Worm (Caenorhabditis elegans) whole organism, young adult: ENCODE data around the gene srt-41.

ENCODE experiments used
- B0336.3 ChIP-seq: fragments of 200-800 bp; sonication (Bioruptor generic); IDR thresholded peaks from 2 replicates; pipeline ENCODE4 v1.3.6; 2022; ENCODE audit warnings: missing genetic modification characterization, missing compliant biosample characterization
- D2030.7 ChIP-seq: fragments of 200-800 bp; sonication (Bioruptor generic); IDR thresholded peaks from 2 replicates; pipeline ENCODE4 v1.3.6; 2022; ENCODE audit warnings: missing genetic modification reagents, missing genetic modification characterization, missing compliant biosample characterization
- F23B12.7 ChIP-seq: sonication (generic microtip); optimal IDR thresholded peaks from 2 replicates; lab custom pipeline; 2017; ENCODE audit warnings: missing genetic modification characterization, mild to moderate bottlenecking, missing compliant biosample characterization, antibody characterized with exemption, moderate library complexity; ENCODE audit not compliant: insufficient read depth
- F49E8.2 ChIP-seq: sonication (generic microtip); optimal IDR thresholded peaks from 3 replicates; lab custom pipeline; 2017; ENCODE audit warnings: missing genetic modification characterization, mild to moderate bottlenecking, missing compliant biosample characterization, antibody characterized with exemption, moderate library complexity; ENCODE audit not compliant: insufficient read depth
- Y53G8AR.9 ChIP-seq: fragments of 200-800 bp; sonication (Bioruptor generic); conservative IDR thresholded peaks from 2 replicates; pipeline ENCODE4 v1.3.6; 2022; ENCODE audit warnings: missing genetic modification reagents, missing genetic modification characterization, missing compliant biosample characterization
- Y95B8A.8 ChIP-seq: fragments of 200-800 bp; sonication (Bioruptor generic); IDR thresholded peaks from 2 replicates; pipeline ENCODE4 v1.3.6; 2022; ENCODE audit warnings: missing genetic modification reagents, missing genetic modification characterization, missing compliant biosample characterization
- ama-1 ChIP-seq, 3 experiments: fragments of 150-350 bp in 1 of 3; sonication (generic microtip) in 2 of 3; optimal IDR thresholded peaks; 2 replicates each; lab custom pipeline; 2014 to 2018; ENCODE audit warnings: missing biosample characterization in 2 of 3, missing genetic modification characterization in 2 of 3, missing genetic modification reagents in 2 of 3
- aptf-3 ChIP-seq: fragments of 200-800 bp; sonication (Bioruptor generic); IDR thresholded peaks from 2 replicates; pipeline ENCODE4 v1.3.6; 2022; ENCODE audit warnings: missing genetic modification characterization, missing compliant biosample characterization
- bed-2 ChIP-seq: fragments of 200-800 bp; sonication (Bioruptor generic); IDR thresholded peaks from 2 replicates; pipeline ENCODE4 v1.3.6; 2022; ENCODE audit warnings: missing genetic modification reagents, missing genetic modification characterization, missing compliant biosample characterization
- ccch-3 ChIP-seq: fragments of 200-800 bp; sonication (Bioruptor generic); optimal IDR thresholded peaks from 2 replicates; lab custom pipeline; 2018; ENCODE audit warnings: mild to moderate bottlenecking, missing genetic modification characterization, missing compliant biosample characterization
- ceh-27 ChIP-seq: fragments of 200-800 bp; sonication (Bioruptor generic); optimal IDR thresholded peaks from 2 replicates; lab custom pipeline; 2018; ENCODE audit warnings: mild to moderate bottlenecking, missing genetic modification characterization, moderate library complexity, missing compliant biosample characterization
- ceh-58 ChIP-seq: fragments of 200-800 bp; sonication (Bioruptor generic); IDR thresholded peaks from 2 replicates; pipeline ENCODE4 v1.3.6; 2022; ENCODE audit warnings: missing genetic modification characterization, missing compliant biosample characterization
- ceh-79 ChIP-seq: sonication (generic microtip); optimal IDR thresholded peaks from 2 replicates; lab custom pipeline; 2017; ENCODE audit warnings: mild to moderate bottlenecking, missing genetic modification characterization, missing compliant biosample characterization
- dox-1 ChIP-seq: fragments of 200-800 bp; sonication (Bioruptor generic); IDR thresholded peaks from 2 replicates; pipeline ENCODE4 v1.3.6; 2022; ENCODE audit warnings: missing genetic modification reagents, missing genetic modification characterization, missing compliant biosample characterization
- hmg-1.2 ChIP-seq: fragments of 200-800 bp; sonication (Bioruptor generic); IDR thresholded peaks from 2 replicates; pipeline ENCODE4 v1.3.6; 2022; ENCODE audit warnings: missing genetic modification reagents, missing genetic modification characterization, missing compliant biosample characterization
- hrde-1 ChIP-seq: sonication (generic microtip); optimal IDR thresholded peaks from 2 replicates; lab custom pipeline; 2016; ENCODE audit warnings: missing genetic modification characterization, mild to moderate bottlenecking, missing compliant biosample characterization, moderate library complexity, missing genotype, missing genetic modification reagents, borderline replicate concordance
- hsf-1 ChIP-seq: fragments of 200-800 bp; sonication (Bioruptor generic); IDR thresholded peaks from 2 replicates; pipeline ENCODE4 v1.3.6; 2022; ENCODE audit warnings: missing genetic modification reagents, missing genetic modification characterization, missing compliant biosample characterization
- lin-26 ChIP-seq: fragments of 200-800 bp; sonication (Bioruptor generic); IDR thresholded peaks from 2 replicates; pipeline ENCODE4 v1.3.6; 2022; ENCODE audit warnings: missing genetic modification reagents, missing genetic modification characterization, missing compliant biosample characterization
- lin-35 ChIP-seq, 3 experiments: fragments of 150-350 bp in 2 of 3; sonication (generic microtip) in 1 of 3; optimal IDR thresholded peaks; 2 replicates each; lab custom pipeline; 2014 to 2018; ENCODE audit warnings: missing biosample characterization in 3 of 3, missing genetic modification characterization in 3 of 3, missing genetic modification reagents in 3 of 3
- lin-54 ChIP-seq: fragments of 200-800 bp; sonication (Bioruptor generic); optimal IDR thresholded peaks from 2 replicates; lab custom pipeline; 2018; ENCODE audit warnings: mild to moderate bottlenecking, missing genetic modification characterization, missing compliant biosample characterization
- lir-1 ChIP-seq: fragments of 200-800 bp; sonication (Bioruptor generic); conservative IDR thresholded peaks from 2 replicates; pipeline ENCODE4 v1.3.6; 2022; ENCODE audit warnings: missing genetic modification reagents, missing genetic modification characterization, missing compliant biosample characterization
- mes-4 ChIP-seq: sonication (generic microtip); optimal IDR thresholded peaks from 2 replicates; lab custom pipeline; 2016; ENCODE audit warnings: missing genotype, missing genetic modification characterization, missing compliant biosample characterization
- nfyb-1 ChIP-seq: fragments of 200-800 bp; sonication (Bioruptor generic); IDR thresholded peaks from 2 replicates; pipeline ENCODE4 v1.3.6; 2022; ENCODE audit warnings: missing genetic modification reagents, missing genetic modification characterization, missing compliant biosample characterization
- nhr-179 ChIP-seq: sonication (generic microtip); optimal IDR thresholded peaks from 2 replicates; lab custom pipeline; 2016; ENCODE audit warnings: mild to moderate bottlenecking, missing genetic modification characterization, missing compliant biosample characterization
- nhr-80 ChIP-seq: sonication (generic microtip); optimal IDR thresholded peaks from 2 replicates; lab custom pipeline; 2016; ENCODE audit warnings: missing genetic modification characterization, missing compliant biosample characterization
- repo-1 ChIP-seq: sonication (generic microtip); optimal IDR thresholded peaks from 2 replicates; lab custom pipeline; 2017; ENCODE audit warnings: mild to moderate bottlenecking, missing genetic modification characterization, missing compliant biosample characterization
- rpc-1 ChIP-seq, 2 experiments: fragments of 150-350 bp in 1 of 2; sonication (generic microtip) in 1 of 2; optimal IDR thresholded peaks; 2 replicates each; lab custom pipeline; 2014 to 2018; ENCODE audit warnings: missing biosample characterization in 1 of 2, missing genetic modification characterization in 1 of 2, missing genetic modification reagents in 1 of 2, missing genotype in 1 of 2
- sdz-38 ChIP-seq: sonication (generic microtip); optimal IDR thresholded peaks from 2 replicates; lab custom pipeline; 2016; ENCODE audit warnings: missing genotype, missing genetic modification characterization, missing compliant biosample characterization
- sea-2 ChIP-seq: fragments of 200-800 bp; sonication (Bioruptor generic); IDR thresholded peaks from 2 replicates; pipeline ENCODE4 v1.3.6; 2022; ENCODE audit warnings: missing genetic modification characterization, missing compliant biosample characterization
- tbp1 ChIP-seq: fragments of 200-800 bp; sonication (Bioruptor generic); optimal IDR thresholded peaks from 2 replicates; lab custom pipeline; 2018; ENCODE audit warnings: mild to moderate bottlenecking, missing genetic modification characterization, missing compliant biosample characterization
- tbx-9 ChIP-seq: sonication (generic microtip); optimal IDR thresholded peaks from 2 replicates; lab custom pipeline; 2016; ENCODE audit warnings: borderline replicate concordance, missing genetic modification characterization, inconsistent platforms, missing compliant biosample characterization
- unc-62 ChIP-seq: fragments of 150-350 bp; optimal IDR thresholded peaks from 2 replicates; lab custom pipeline; 2014; ENCODE audit warnings: missing biosample characterization, missing genetic modification reagents, missing genetic modification characterization
- zfh-2 ChIP-seq: fragments of 200-800 bp; sonication (Bioruptor generic); conservative IDR thresholded peaks from 2 replicates; pipeline ENCODE4 v1.3.6; 2022; ENCODE audit warnings: missing genetic modification reagents, missing genetic modification characterization, missing compliant biosample characterization
- ztf-18 ChIP-seq: sonication (generic microtip); optimal IDR thresholded peaks from 2 replicates; lab custom pipeline; 2016; ENCODE audit warnings: missing genotype, mild to moderate bottlenecking, missing genetic modification characterization, missing compliant biosample characterization
- ztf-25 ChIP-seq: fragments of 200-800 bp; sonication (Bioruptor generic); IDR thresholded peaks from 2 replicates; pipeline ENCODE4 v1.3.6; 2022; ENCODE audit warnings: missing genetic modification reagents, missing genetic modification characterization, missing compliant biosample characterization

The srt-41 gene

DNA sequence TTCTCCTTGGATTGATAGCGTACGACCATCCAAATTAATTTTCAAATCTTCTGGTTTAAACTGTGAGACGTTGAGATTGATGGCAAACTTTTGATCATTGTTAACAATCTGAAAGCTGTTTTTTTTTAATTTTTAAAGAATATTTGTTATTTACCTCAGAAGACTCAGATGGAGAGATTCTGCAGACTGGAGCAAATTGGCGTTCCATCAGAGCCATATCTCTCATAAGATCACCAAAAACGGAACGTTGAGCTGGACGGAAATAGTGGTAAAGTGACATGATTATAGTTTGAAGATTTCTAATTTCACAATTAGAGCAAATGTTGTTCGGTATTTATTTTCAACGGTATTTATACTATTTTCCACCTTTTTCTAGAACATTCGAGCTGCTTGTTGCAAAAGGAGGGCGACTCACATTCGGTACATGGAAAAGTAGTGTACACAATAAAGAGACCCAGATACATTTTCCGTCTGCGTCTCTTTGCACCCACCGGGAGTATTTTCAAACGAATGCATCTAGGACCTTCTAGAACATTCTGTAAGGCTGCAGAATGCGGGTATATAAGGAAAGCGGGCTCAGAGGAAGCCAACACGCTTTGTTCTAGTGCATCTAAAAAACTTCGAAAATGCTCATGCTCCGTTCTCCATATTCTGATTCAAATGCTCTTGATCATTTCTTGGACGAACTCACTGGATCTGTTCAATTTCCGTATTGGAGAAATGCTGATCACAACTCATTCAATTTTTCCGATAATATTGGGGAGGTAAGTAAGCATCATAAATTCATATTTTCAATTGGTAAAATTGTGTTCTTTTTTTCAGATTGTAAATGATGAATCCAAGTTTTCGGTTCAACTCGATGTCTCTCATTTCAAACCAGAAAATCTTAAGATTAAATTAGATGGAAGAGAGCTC lies 2.0 kb upstream of the srt-41 start, which contains the start of the genes hsp-16.2 and hsp-16.41 (continued):
- TF ChIP-seq Y95B8A.8 (0 out of 2 replicates have a peak, but pooled peaks have one; percentile 35), nfyb-1 (GFP tag; lab: Robert Waterston, UW) (peak; percentile 72; the same call in 1 of the 2 replicates), F23B12.7 (no peak), aptf-3 (GFP tag; lab: Robert Waterston, UW) (no peak), ceh-79 (no peak), sdz-38 (tag; lab: Kevin White, UChicago) (no peak), ccch-3 (GFP tag; lab: Kevin White, UChicago) (no peak), hmg-1.2 (GFP tag; lab: Robert Waterston, UW) (peak; percentile 94), ztf-18 (tag; lab: Kevin White, UChicago) (no peak), lin-54 (GFP tag; lab: Kevin White, UChicago) (peak; percentile 7), ceh-27 (peak; percentile 23), ceh-58 (GFP tag; lab: Robert Waterston, UW) (no peak), bed-2 (GFP tag; lab: Robert Waterston, UW) (no peak), lin-35 (GFP tag; optimal IDR thresholded peaks at IDR 0.05; lab: Kevin White, UChicago) (no peak), lir-1 (GFP tag; lab: Robert Waterston, UW) (no peak), Y53G8AR.9 (GFP tag; lab: Robert Waterston, UW) (no peak), rpc-1 (optimal IDR thresholded peaks at IDR 0.05; lab: Kevin White, UChicago) (peak; percentile 45), rpc-1 (tag; optimal IDR thresholded peaks at IDR 0.05; lab: Kevin White, UChicago) (no peak), mes-4 (tag; lab: Kevin White, UChicago) (no peak), dox-1 (GFP tag; lab: Robert Waterston, UW) (peak; percentile 22; the same call in 1 of the 2 replicates), zfh-2 (GFP tag; lab: Robert Waterston, UW) (0 out of 2 replicates have a peak, but pooled peaks have one; percentile 22), hrde-1 (no peak), tbx-9 (tag; lab: Kevin White, UChicago) (no peak), hsf-1 (GFP tag; lab: Robert Waterston, UW) (peak; percentile 92)

DNA sequence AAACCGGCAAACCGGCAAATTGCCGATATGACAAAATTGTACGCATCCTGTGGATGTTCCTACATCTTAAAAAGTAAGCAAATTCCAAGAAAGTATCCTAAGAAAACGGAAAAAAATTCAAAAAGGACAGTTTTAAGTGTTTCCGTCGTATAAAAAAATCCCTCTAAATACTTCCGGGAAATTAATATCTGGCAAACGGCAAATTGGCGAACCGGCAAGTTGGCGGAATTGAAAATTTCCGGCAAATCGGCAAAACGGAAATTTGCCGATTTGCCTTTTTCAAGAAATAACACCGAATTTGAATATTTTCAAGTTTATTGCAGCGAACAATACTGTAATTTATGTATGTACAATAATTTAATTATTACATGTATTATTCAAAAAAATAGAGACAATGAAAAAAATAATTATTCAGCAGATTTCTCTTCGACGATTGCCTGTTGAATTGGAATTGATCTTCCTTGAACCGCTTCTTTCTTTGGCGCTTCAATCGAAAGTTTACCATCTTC lies 1.1 kb upstream of the srt-41 start:
- TF ChIP-seq ama-1 (optimal IDR thresholded peaks at IDR 0.05; lab: Kevin White, UChicago) (peak; percentile 38), ama-1 (GFP tag; optimal IDR thresholded peaks at IDR 0.05; lab: Kevin White, UChicago) (no peak), nfyb-1 (GFP tag; lab: Robert Waterston, UW) (no peak), repo-1 (peak; percentile 5), nhr-80 (tag; lab: Kevin White, UChicago) (peak; percentile 5), B0336.3 (no peak)

DNA sequence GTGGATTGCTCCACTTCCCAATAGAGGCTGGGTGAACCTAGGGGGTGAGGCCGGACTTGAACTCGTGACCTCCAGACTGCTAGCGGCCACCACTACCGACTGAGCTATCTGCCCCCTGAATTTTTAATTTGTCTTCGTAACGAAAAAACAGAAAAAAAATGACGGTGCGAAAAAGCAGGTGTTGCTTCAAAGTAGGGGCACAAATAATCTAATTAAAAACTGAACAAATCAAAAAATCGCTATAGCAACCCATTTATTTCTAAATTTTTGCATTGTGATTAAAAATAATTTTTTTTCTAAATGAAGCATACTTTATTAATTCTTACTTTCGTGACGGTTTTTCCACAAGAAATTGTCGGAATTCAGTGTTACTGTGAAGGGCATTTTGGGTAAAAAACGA lies 5.0 kb downstream of the srt-41 start, which contains the start of gene F36H9.10:
F36H9.10 (plus strand) TSS at position 301 of the 400 bp plus-strand sequence.
- TF ChIP-seq tbp1 (GFP tag; lab: Kevin White, UChicago) (peak; percentile 34), F49E8.2 (tag; lab: Kevin White, UChicago) (no peak), rpc-1 (optimal IDR thresholded peaks at IDR 0.05; lab: Kevin White, UChicago) (no peak), rpc-1 (tag; optimal IDR thresholded peaks at IDR 0.05; lab: Kevin White, UChicago) (peak; percentile 62), ama-1 (optimal IDR thresholded peaks at IDR 0.05; lab: Kevin White, UChicago) (no peak), ama-1 (GFP tag; optimal IDR thresholded peaks at IDR 0.05; lab: Kevin White, UChicago) (no peak), D2030.7 (GFP tag; lab: Robert Waterston, UW) (peak; percentile 41; the same call in 1 of the 2 replicates), unc-62 (no peak), nhr-179 (tag; lab: Kevin White, UChicago) (no peak), ztf-25 (GFP tag; lab: Robert Waterston, UW) (no peak), lin-26 (GFP tag; lab: Robert Waterston, UW) (no peak), nfyb-1 (GFP tag; lab: Robert Waterston, UW) (no peak), sea-2 (GFP tag; lab: Robert Waterston, UW) (no peak)
